Worm (Caenorhabditis elegans): ENCODE results near the gene F46F2.3.

The F46F2.3 gene

DNA sequence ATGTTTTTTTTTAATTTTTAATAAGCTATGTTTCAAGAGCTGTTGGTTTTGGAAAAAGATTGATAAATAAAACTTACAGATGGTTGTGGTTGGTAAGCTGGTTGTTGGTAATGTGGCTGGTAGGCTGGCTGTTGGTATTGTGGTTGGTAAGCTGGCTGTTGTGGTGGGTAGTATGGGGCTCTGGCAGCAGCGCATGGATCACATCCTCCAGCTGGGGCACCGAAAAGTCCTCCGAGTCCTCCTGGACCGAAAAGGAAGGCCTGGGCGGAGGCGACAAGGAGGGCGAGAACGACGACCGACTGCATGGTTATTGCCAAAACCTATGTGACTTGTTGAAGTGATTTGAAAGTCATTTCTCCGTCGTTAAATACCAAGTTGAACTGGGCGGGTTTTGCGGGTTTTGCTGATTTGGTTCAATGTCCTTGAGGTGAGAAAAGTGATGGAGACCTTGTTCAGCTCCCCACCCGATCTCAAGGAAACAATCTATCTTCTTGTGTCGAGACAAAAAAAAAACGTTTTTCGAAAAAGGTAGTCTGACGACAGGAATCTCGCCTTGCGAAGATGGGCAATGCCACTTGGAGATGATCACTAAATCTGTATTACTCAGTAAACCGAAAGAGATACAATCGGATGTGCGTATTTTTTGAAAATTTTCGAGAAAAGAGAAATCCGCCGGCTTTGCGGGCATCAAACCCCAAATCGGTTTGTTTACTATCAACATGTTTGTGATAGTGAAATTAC, at the start of gene F46F2.3:
F46F2.3 (minus strand) TSS at position 341 of the 741 bp plus-strand sequence.
- no peak for TF ChIP-seq lsy-2 (tag; optimal IDR thresholded peaks at IDR 0.05)
- no peak for TF ChIP-seq ces-1 (GFP tag; optimal IDR thresholded peaks at IDR 0.05)
- no peak for TF ChIP-seq drap-1 (GFP tag; optimal IDR thresholded peaks at IDR 0.05)
- TF ChIP-seq ceh-43 (GFP tag; optimal IDR thresholded peaks at IDR 0.05): no peak
- TF ChIP-seq unc-39 (tag; optimal IDR thresholded peaks at IDR 0.05): no peak
- no peak for TF ChIP-seq tbx-8 (GFP tag; optimal IDR thresholded peaks at IDR 0.05)
- no peak for TF ChIP-seq sem-2 (GFP tag; optimal IDR thresholded peaks at IDR 0.05)
- TF ChIP-seq lin-32 (GFP tag; optimal IDR thresholded peaks at IDR 0.05): no peak
- TF ChIP-seq hlh-1 (tag; optimal IDR thresholded peaks at IDR 0.05): no peak
- no peak for TF ChIP-seq ham-2 (GFP tag; optimal IDR thresholded peaks at IDR 0.05)
- no peak for TF ChIP-seq nhr-2 (tag; optimal IDR thresholded peaks at IDR 0.05)
- no peak for TF ChIP-seq nhr-28 (tag; optimal IDR thresholded peaks at IDR 0.05)
- no peak for TF ChIP-seq mls-2 (tag; optimal IDR thresholded peaks at IDR 0.05)
- TF ChIP-seq blmp-1 (tag; optimal IDR thresholded peaks at IDR 0.05): no peak
- no peak for TF ChIP-seq nhr-237 (tag; optimal IDR thresholded peaks at IDR 0.05)
- no peak for TF ChIP-seq flh-1 (GFP tag; optimal IDR thresholded peaks at IDR 0.05)
- TF ChIP-seq ceh-83 (GFP tag; optimal IDR thresholded peaks at IDR 0.05): no peak
- no peak for TF ChIP-seq lin-13 (tag; optimal IDR thresholded peaks at IDR 0.05)
- TF ChIP-seq ztf-11 (tag; optimal IDR thresholded peaks at IDR 0.05): no peak

DNA sequence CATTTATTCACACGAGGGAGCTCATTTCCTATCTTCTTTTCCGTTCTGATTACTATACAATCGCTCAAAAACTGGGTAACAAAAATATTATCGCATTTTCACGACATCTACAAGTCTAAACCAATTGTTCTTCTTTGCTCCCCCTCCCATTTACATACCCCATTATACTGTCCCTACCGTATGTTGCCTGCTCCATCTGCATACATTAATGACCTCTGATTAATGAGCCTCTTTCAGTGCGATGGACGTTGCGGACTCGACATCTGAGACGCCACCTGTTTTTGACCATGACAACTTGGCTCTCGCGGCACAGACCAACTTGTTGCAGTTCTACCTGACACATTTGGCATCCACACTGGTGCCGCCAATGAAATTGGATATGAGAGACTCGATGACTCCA, 49.1 kb upstream of the F46F2.3 start, which contains the start of gene nhr-91:
nhr-91 (plus strand) TSS at position 232 of the 400 bp plus-strand sequence.
- TF ChIP-seq ceh-39 (tag; optimal IDR thresholded peaks at IDR 0.05) (no peak), nhr-2 (tag; optimal IDR thresholded peaks at IDR 0.05) (peak; percentile 65), nhr-76 (tag; optimal IDR thresholded peaks at IDR 0.05) (no peak)

DNA sequence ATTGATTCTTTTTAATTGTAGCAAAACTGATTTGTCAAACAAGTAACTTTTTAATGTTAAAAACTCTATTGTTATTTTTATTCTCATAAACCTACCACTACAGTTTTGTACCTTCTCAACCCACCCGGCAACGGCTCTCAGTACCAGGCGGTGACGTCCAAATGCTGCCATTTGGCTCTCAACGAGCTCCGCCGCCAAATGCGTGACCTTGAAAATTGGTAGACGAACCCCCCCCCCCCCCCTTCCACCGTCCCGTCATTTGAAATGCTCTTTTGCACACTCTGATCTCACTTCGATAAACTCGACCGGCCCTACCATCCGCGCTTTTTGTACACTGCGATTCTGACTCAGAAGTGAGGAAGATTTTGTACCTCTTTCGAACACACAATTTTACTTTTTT, 48.6 kb upstream of the F46F2.3 start:
- no peak for TF ChIP-seq blmp-1 (tag; optimal IDR thresholded peaks at IDR 0.05)
- TF ChIP-seq lsy-2 (tag; optimal IDR thresholded peaks at IDR 0.05): no peak
- no peak for TF ChIP-seq nhr-28 (tag; optimal IDR thresholded peaks at IDR 0.05)
- TF ChIP-seq ceh-43 (GFP tag; optimal IDR thresholded peaks at IDR 0.05): no peak
- TF ChIP-seq unc-120 (tag; optimal IDR thresholded peaks at IDR 0.05; ENCODE audit: poor library complexity, severe bottlenecking): no peak
- TF ChIP-seq mep-1 (tag; optimal IDR thresholded peaks at IDR 0.05): no peak
- TF ChIP-seq ceh-39 (tag; optimal IDR thresholded peaks at IDR 0.05): no peak
- no peak for TF ChIP-seq flh-1 (GFP tag; optimal IDR thresholded peaks at IDR 0.05)
- no peak for TF ChIP-seq ceh-83 (GFP tag; optimal IDR thresholded peaks at IDR 0.05)
- TF ChIP-seq ztf-11 (tag; optimal IDR thresholded peaks at IDR 0.05): no peak
- no peak for TF ChIP-seq mab-5 (tag; optimal IDR thresholded peaks at IDR 0.05)
- TF ChIP-seq mls-2 (tag; optimal IDR thresholded peaks at IDR 0.05): no peak
- TF ChIP-seq nhr-12 (tag; optimal IDR thresholded peaks at IDR 0.05): no peak

DNA sequence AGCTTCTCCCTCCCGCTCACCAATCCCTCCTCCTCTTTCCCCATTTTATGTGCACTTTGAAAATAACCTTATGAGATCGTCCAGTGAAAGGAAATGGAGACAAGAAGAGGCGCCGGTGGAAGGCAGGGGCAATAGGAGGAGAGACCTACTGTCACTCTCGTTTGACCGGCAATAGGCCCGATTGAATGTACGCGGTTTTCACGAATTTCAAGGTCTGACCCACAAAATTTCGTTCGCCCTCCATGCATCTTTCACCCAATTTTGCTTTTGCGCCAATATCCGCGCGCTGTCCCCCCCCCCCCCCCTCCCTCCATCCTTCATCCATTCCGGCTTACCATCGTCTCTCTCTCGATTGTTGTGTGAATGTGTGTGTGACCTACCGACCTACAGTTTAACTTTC, 47.6 kb upstream of the F46F2.3 start:
- TF ChIP-seq elt-3 (tag; optimal IDR thresholded peaks at IDR 0.05): no peak
- peak; percentile 65 for TF ChIP-seq mls-2 (tag; optimal IDR thresholded peaks at IDR 0.05)
- no peak for TF ChIP-seq bed-3 (GFP tag; optimal IDR thresholded peaks at IDR 0.05)
- TF ChIP-seq M03D4.4 (tag; optimal IDR thresholded peaks at IDR 0.05): no peak
- peak; percentile 22 for TF ChIP-seq ham-2 (GFP tag; optimal IDR thresholded peaks at IDR 0.05)

DNA sequence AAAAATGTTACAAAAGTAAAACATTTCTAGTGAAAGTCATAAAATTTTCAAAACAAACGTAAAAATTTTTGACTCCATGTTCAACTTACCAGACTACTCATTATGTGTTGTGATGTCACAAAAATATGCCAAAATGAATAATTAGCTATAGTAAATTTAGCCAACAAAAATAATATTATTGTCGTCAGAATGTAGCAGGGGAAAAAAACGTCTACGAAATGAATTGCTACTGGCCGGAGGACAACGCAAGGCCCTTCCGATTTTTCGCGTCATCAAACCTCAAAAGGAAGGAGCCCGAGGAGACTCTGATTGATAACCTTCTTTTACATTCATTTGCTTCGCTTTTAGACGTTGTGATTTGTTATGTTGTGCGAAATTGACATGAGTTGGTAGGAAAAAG, 42.8 kb upstream of the F46F2.3 start, which contains the start of gene ser-2:
ser-2 (minus strand) TSS at position 101 of the 400 bp plus-strand sequence.
- TF ChIP-seq ham-2 (GFP tag; optimal IDR thresholded peaks at IDR 0.05): no peak
- no peak for TF ChIP-seq ces-1 (GFP tag; optimal IDR thresholded peaks at IDR 0.05)
- TF ChIP-seq ceh-83 (GFP tag; optimal IDR thresholded peaks at IDR 0.05): no peak
- TF ChIP-seq lin-32 (GFP tag; optimal IDR thresholded peaks at IDR 0.05): no peak
- TF ChIP-seq snpc-4 (tag; optimal IDR thresholded peaks at IDR 0.05): no peak
- no peak for TF ChIP-seq ztf-11 (tag; optimal IDR thresholded peaks at IDR 0.05)
- no peak for TF ChIP-seq lsy-2 (tag; optimal IDR thresholded peaks at IDR 0.05)
- TF ChIP-seq unc-39 (tag; optimal IDR thresholded peaks at IDR 0.05): no peak
- no peak for TF ChIP-seq drap-1 (GFP tag; optimal IDR thresholded peaks at IDR 0.05)

DNA sequence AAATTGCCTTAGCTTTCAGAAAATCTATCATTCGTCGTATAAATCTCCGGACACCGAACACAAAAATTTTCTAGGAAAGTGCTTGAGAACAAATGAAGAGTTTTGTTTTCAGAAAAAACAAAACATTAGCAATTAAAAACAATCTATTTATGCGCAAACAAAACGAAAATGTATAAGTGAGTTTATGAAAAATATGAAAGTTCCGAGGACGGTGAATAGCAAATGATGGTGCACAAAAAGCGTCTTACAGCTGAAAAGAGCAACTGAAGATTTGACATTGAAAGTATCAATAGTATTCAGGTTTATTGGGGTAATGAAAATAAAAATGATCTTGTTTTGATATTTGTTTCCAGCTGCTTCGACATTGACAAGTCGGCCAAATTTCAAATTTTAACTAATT, 39.9 kb upstream of the F46F2.3 start:
- TF ChIP-seq lin-32 (GFP tag; optimal IDR thresholded peaks at IDR 0.05) (no peak), sem-2 (GFP tag; optimal IDR thresholded peaks at IDR 0.05) (no peak), elt-3 (tag; optimal IDR thresholded peaks at IDR 0.05) (no peak), nhr-237 (tag; optimal IDR thresholded peaks at IDR 0.05) (no peak), bed-3 (GFP tag; optimal IDR thresholded peaks at IDR 0.05) (no peak), unc-62 (GFP tag; optimal IDR thresholded peaks at IDR 0.05) (no peak), ceh-83 (GFP tag; optimal IDR thresholded peaks at IDR 0.05) (no peak), nhr-12 (tag; optimal IDR thresholded peaks at IDR 0.05) (no peak), cnd-1 (tag; optimal IDR thresholded peaks at IDR 0.05) (no peak), M03D4.4 (tag; optimal IDR thresholded peaks at IDR 0.05) (no peak), snpc-4 (tag; optimal IDR thresholded peaks at IDR 0.05) (no peak), pha-4 (tag; optimal IDR thresholded peaks at IDR 0.05) (no peak), zip-8 (tag; optimal IDR thresholded peaks at IDR 0.05) (no peak), nhr-2 (tag; optimal IDR thresholded peaks at IDR 0.05) (no peak), lsy-2 (tag; optimal IDR thresholded peaks at IDR 0.05) (no peak), blmp-1 (tag; optimal IDR thresholded peaks at IDR 0.05) (no peak)
